Fruit fly (Drosophila melanogaster) whole organism, pupa: ENCODE results near the gene CG8539.

Experiments
- CG10348 ChIP-seq: fragments of 200-800 bp; sonication (Bioruptor generic); IDR thresholded peaks from 2 replicates; pipeline ENCODE4 v1.3.6; 2022; ENCODE audit warnings: missing biosample characterization, missing genetic modification characterization
- CG12605 ChIP-seq: fragments of 200-800 bp; sonication (Bioruptor generic); IDR thresholded peaks from 2 replicates; pipeline ENCODE4 v1.3.6; 2022; ENCODE audit warnings: missing biosample characterization, missing genetic modification characterization
- CG13204 ChIP-seq: fragments of 200-800 bp; sonication (Bioruptor generic); optimal IDR thresholded peaks from 2 replicates; lab custom pipeline; 2018; ENCODE audit warnings: missing biosample characterization, mild to moderate bottlenecking, missing genetic modification characterization, moderate library complexity
- CG14655 ChIP-seq: fragments of 200-800 bp; sonication (Bioruptor generic); optimal IDR thresholded peaks from 3 replicates; lab custom pipeline; 2017; ENCODE audit warnings: mild to moderate bottlenecking, missing biosample characterization, missing genetic modification reagents, missing genetic modification characterization
- CG15710 ChIP-seq: fragments of 200-800 bp; sonication (Bioruptor generic); optimal IDR thresholded peaks from 2 replicates; lab custom pipeline; 2018; ENCODE audit warnings: missing biosample characterization, mild to moderate bottlenecking, missing genetic modification characterization, moderate library complexity
- CG17806 ChIP-seq: fragments of 200-800 bp; sonication (Bioruptor generic); optimal IDR thresholded peaks from 2 replicates; lab custom pipeline; 2018; ENCODE audit warnings: missing biosample characterization, mild to moderate bottlenecking, missing genetic modification characterization, moderate library complexity
- CG32121 ChIP-seq: fragments of 200-800 bp; sonication (Bioruptor generic); IDR thresholded peaks from 2 replicates; pipeline ENCODE4 v1.3.6; 2022; ENCODE audit warnings: missing biosample characterization, missing genetic modification characterization
- CG34367 ChIP-seq: fragments of 200-800 bp; sonication (Bioruptor generic); optimal IDR thresholded peaks from 2 replicates; lab custom pipeline; 2018; ENCODE audit warnings: missing biosample characterization, mild to moderate bottlenecking, missing genetic modification characterization
- CG4496 ChIP-seq: fragments of 200-800 bp; sonication (Bioruptor generic); IDR thresholded peaks from 3 replicates; pipeline ENCODE4 v1.3.6; 2022; ENCODE audit warnings: missing biosample characterization, missing genetic modification characterization
- CG8159 ChIP-seq: fragments of 200-800 bp; sonication (Bioruptor generic); optimal IDR thresholded peaks from 3 replicates; lab custom pipeline; 2018; ENCODE audit warnings: missing biosample characterization, mild to moderate bottlenecking, missing genetic modification characterization, moderate library complexity
- CG8301 ChIP-seq: fragments of 200-800 bp; sonication (Bioruptor generic); optimal IDR thresholded peaks from 2 replicates; lab custom pipeline; 2018; ENCODE audit warnings: missing biosample characterization, mild to moderate bottlenecking, missing genetic modification characterization
- CG9948 ChIP-seq: fragments of 200-800 bp; sonication (Bioruptor generic); optimal IDR thresholded peaks from 2 replicates; lab custom pipeline; 2018; ENCODE audit warnings: missing biosample characterization, mild to moderate bottlenecking, missing genetic modification characterization, moderate library complexity
- D1 ChIP-seq: fragments of 200-800 bp; sonication (Bioruptor generic); optimal IDR thresholded peaks from 2 replicates; lab custom pipeline; 2018; ENCODE audit warnings: missing biosample characterization, mild to moderate bottlenecking, missing genetic modification characterization, moderate library complexity
- EcR ChIP-seq: fragments of 200-800 bp; sonication (Bioruptor generic); optimal IDR thresholded peaks from 3 replicates; lab custom pipeline; 2019; ENCODE audit warnings: missing biosample characterization, missing genetic modification characterization, mild to moderate bottlenecking, moderate library complexity, missing genetic modification reagents
- Ets98B ChIP-seq: fragments of 200-800 bp; sonication (Bioruptor generic); IDR thresholded peaks from 2 replicates; pipeline ENCODE4 v1.3.6; 2022; ENCODE audit warnings: missing biosample characterization, missing genetic modification characterization
- Pif1A ChIP-seq: fragments of 200-800 bp; sonication (Bioruptor generic); optimal IDR thresholded peaks from 3 replicates; lab custom pipeline; 2016; ENCODE audit warnings: missing biosample characterization, missing genetic modification characterization
- Pif1B ChIP-seq: fragments of 200-800 bp; sonication (Bioruptor generic); optimal IDR thresholded peaks from 3 replicates; lab custom pipeline; 2016; ENCODE audit warnings: missing biosample characterization, missing genetic modification characterization
- Snoo ChIP-seq: fragments of 200-800 bp; sonication (Bioruptor generic); optimal IDR thresholded peaks from 3 replicates; lab custom pipeline; 2017; ENCODE audit warnings: missing biosample characterization, mild to moderate bottlenecking, missing genetic modification characterization, inconsistent platforms
- fd96Ca ChIP-seq: fragments of 200-800 bp; sonication (Bioruptor generic); IDR thresholded peaks from 3 replicates; pipeline ENCODE4 v1.3.6; 2022; ENCODE audit warnings: missing biosample characterization, missing genetic modification characterization
- gl ChIP-seq: fragments of 200-800 bp; sonication (Bioruptor generic); optimal IDR thresholded peaks from 2 replicates; lab custom pipeline; 2018; ENCODE audit warnings: missing biosample characterization, mild to moderate bottlenecking, missing genetic modification characterization
- rn ChIP-seq: fragments of 200-800 bp; sonication (Bioruptor generic); IDR thresholded peaks from 2 replicates; pipeline ENCODE4 v1.3.6; 2022; ENCODE audit warnings: missing biosample characterization, missing genetic modification characterization

Gene CG8539

dm6 chr3L:7530461-7531338 lies 32.1 kb upstream of the CG8539 start:
- TF ChIP-seq EcR (GFP tag; lab: Kevin White, UChicago): peak; percentile 87
- 0 out of 2 replicates have a peak, but pooled peaks have one; percentile 14 for TF ChIP-seq CG32121 (GFP tag; lab: Robert Waterston, UW)
- TF ChIP-seq CG12605 (GFP tag; lab: Robert Waterston, UW): no peak
- TF ChIP-seq, all 21 proteins: peak for 2

dm6 chr3L:7529081-7530021 lies 30.7 kb upstream of the CG8539 start:
- TF ChIP-seq EcR (GFP tag; lab: Kevin White, UChicago) (peak; percentile 17), CG13204 (GFP tag; lab: Kevin White, UChicago) (no peak), fd96Ca (GFP tag; lab: Robert Waterston, UW) (peak; percentile 56; the same call in 2 of the 3 replicates), CG34367 (tag; lab: Kevin White, UChicago) (no peak), CG15710 (tag; lab: Kevin White, UChicago) (peak; percentile 4), CG17806 (peak; percentile 13), CG10348 (GFP tag; lab: Robert Waterston, UW) (no peak), CG14655 (no peak), CG8159 (tag; lab: Kevin White, UChicago) (no peak), gl (tag; lab: Kevin White, UChicago) (no peak), Snoo (tag; lab: Kevin White, UChicago) (peak; percentile 17), CG12605 (GFP tag; lab: Robert Waterston, UW) (no peak), CG9948 (tag; lab: Kevin White, UChicago) (no peak), Pif1B (GFP tag; lab: Kevin White, UChicago) (no peak), CG4496 (GFP tag; lab: Robert Waterston, UW) (peak; percentile 42; the same call in 2 of the 3 replicates), Pif1A (peak; percentile 2), D1 (tag; lab: Kevin White, UChicago) (no peak), CG8301 (tag; lab: Kevin White, UChicago) (no peak), Ets98B (peak; percentile 20; the same call in 1 of the 2 replicates), rn (no peak), CG32121 (GFP tag; lab: Robert Waterston, UW) (0 out of 2 replicates have a peak, but pooled peaks have one; percentile 35)

- TF ChIP-seq Snoo (tag; lab: Kevin White, UChicago) (no peak), Pif1A (peak; percentile 20), CG8159 (tag; lab: Kevin White, UChicago) (peak; percentile 3), CG4496 (GFP tag; lab: Robert Waterston, UW) (peak; percentile 6; the same call in 1 of the 3 replicates), Pif1B (GFP tag; lab: Kevin White, UChicago) (peak; percentile 20), fd96Ca (GFP tag; lab: Robert Waterston, UW) (0 out of 3 replicates have a peak, but pooled peaks have one; percentile 7), gl (tag; lab: Kevin White, UChicago) (no peak), CG15710 (tag; lab: Kevin White, UChicago) (peak; percentile 3)
Observed at dm6 chr3L:7528380-7529080, 29.9 kb upstream of the CG8539 start, which contains the start of gene lqf. Gene lqf (plus strand): TSS chr3L:7528780.

dm6 chr3L:7527661-7528379 lies 29.2 kb upstream of the CG8539 start:
- TF ChIP-seq CG13204 (GFP tag; lab: Kevin White, UChicago) (no peak), gl (tag; lab: Kevin White, UChicago) (no peak), CG32121 (GFP tag; lab: Robert Waterston, UW) (no peak), Pif1B (GFP tag; lab: Kevin White, UChicago) (no peak), CG8301 (tag; lab: Kevin White, UChicago) (no peak), CG17806 (no peak), CG10348 (GFP tag; lab: Robert Waterston, UW) (no peak), CG34367 (tag; lab: Kevin White, UChicago) (no peak), CG4496 (GFP tag; lab: Robert Waterston, UW) (no peak), D1 (tag; lab: Kevin White, UChicago) (no peak), CG15710 (tag; lab: Kevin White, UChicago) (no peak), Snoo (tag; lab: Kevin White, UChicago) (no peak)
